Worm (Caenorhabditis elegans) whole organism, L3 larva: ENCODE results near the gene hpo-33.

Experiments used
- elt-3 ChIP-seq, 3 experiments: fragments of 150-350 bp in 1 of 3; sonication (generic microtip) in 2 of 3; optimal IDR thresholded peaks; 2 replicates in 2 of 3; 4 replicates in 1 of 3; lab custom pipeline; 2014 to 2017; ENCODE audit warnings: missing biosample characterization in 3 of 3, missing genetic modification characterization in 3 of 3
- nhr-28 ChIP-seq: fragments of 150-350 bp; optimal IDR thresholded peaks from 2 replicates; lab custom pipeline; 2014; ENCODE audit warnings: missing biosample characterization, missing genetic modification characterization

DNA sequence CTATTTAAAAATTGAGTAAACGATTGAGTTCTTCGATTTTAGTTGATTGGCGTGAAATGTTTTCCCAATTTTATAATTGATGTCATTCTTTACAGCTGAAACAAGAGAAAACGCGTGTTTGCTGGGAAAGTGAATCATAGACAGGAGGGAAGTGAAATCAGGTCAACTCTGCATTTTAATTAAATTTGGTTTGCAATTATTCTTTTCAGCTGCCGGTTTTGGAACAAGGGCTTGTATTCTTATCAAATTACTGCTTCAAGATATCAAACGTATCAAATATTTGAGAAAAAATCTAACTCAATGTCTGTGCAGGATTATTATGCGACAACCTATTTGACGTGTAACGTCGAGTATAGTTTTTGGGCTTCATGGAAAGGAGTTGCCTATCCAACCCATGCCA is 25.6 kb upstream of the hpo-33 start, which contains the start of gene srh-97:
- TF ChIP-seq elt-3 (tag; optimal IDR thresholded peaks at IDR 0.05; lab: Kevin White, UChicago) = no peak
- no peak for TF ChIP-seq nhr-28
